Worm (Caenorhabditis elegans): ENCODE measurements around the gene W03F9.11.

Gene W03F9.11

DNA sequence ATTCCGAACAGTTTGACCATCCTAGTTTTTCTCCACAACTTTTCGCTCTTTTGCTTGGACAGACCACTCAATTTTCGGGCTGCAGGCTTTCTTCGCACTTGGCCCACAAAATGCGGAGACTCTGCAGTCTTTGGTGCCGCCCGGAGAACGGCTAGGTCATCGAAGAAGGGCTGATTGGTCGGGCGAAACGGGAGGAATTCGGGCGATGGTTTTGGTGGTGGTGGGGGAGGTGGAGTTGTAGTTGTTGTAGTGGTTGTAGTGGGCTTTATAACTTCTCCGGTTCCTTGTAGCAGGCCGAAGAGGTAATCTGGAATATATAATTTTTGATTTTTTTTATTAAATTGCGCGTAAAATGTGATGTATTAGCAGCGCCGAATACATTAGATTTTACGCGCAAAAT is 3.5 kb downstream of the W03F9.11 start:
- TF ChIP-seq flt-1 (GFP tag; IDR thresholded peaks at IDR 0.05) (no peak), ztf-29 (GFP tag; IDR thresholded peaks at IDR 0.05) (no peak), klf-2 (GFP tag; conservative IDR thresholded peaks at IDR 0.05) (no peak), ztf-23 (GFP tag; IDR thresholded peaks at IDR 0.05) (no peak), tab-1 (GFP tag; IDR thresholded peaks at IDR 0.05) (no peak), cog-1 (tag; optimal IDR thresholded peaks at IDR 0.05) (no peak), med-1 (GFP tag; optimal IDR thresholded peaks at IDR 0.05; ENCODE audit: insufficient read depth) (no peak), T22C8.4 (GFP tag; IDR thresholded peaks at IDR 0.05) (no peak), ref-1 (GFP tag; conservative IDR thresholded peaks at IDR 0.05) (no peak)

- TF ChIP-seq T22C8.4 (GFP tag; IDR thresholded peaks at IDR 0.05): no peak
- no peak for TF ChIP-seq ztf-23 (GFP tag; IDR thresholded peaks at IDR 0.05)
These were observed 11.0 kb downstream of the W03F9.11 start for ce11 chrV:130186-130585.

DNA sequence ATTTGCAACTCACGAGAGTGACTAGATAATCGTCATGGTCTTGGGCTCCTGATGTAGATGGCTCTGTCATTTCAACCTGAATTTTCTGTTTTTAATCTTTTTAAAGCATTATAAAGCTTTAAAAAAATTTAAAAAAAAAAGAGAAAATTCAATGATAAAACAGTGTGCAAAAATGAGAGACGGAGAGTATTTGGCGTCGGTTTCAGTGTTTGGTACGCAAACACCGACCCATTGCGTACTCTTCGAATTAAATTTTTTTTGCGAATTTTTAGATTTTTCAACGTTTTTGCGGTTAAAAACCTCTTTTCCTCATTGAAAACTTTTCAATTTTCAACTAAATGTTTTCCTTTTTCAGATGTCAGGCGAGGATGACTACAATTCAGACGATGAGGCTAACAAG is 13.3 kb downstream of the W03F9.11 start, which contains the start of the genes W03F9.2 and sftb-2:
W03F9.2 (minus strand) TSS at position 153 of the 400 bp plus-strand sequence.
sftb-2 (plus strand) TSS at position 356 of the 400 bp plus-strand sequence.
- TF ChIP-seq flt-1 (GFP tag; IDR thresholded peaks at IDR 0.05) (peak; percentile 33; the same call in 1 of the 2 replicates), tab-1 (GFP tag; IDR thresholded peaks at IDR 0.05) (no peak)

ce11 chrV:126610-127009 is 14.5 kb downstream of the W03F9.11 start, which contains the start of gene W03F9.1:
Gene W03F9.1, minus strand, starts transcription at chrV:126718.
- TF ChIP-seq ref-1 (GFP tag; conservative IDR thresholded peaks at IDR 0.05) (no peak), flt-1 (GFP tag; IDR thresholded peaks at IDR 0.05) (no peak), klf-2 (GFP tag; conservative IDR thresholded peaks at IDR 0.05) (no peak), cog-1 (tag; optimal IDR thresholded peaks at IDR 0.05) (peak; percentile 1), med-1 (GFP tag; optimal IDR thresholded peaks at IDR 0.05; ENCODE audit: insufficient read depth) (no peak), T22C8.4 (GFP tag; IDR thresholded peaks at IDR 0.05) (no peak), ztf-29 (GFP tag; IDR thresholded peaks at IDR 0.05) (no peak), tab-1 (GFP tag; IDR thresholded peaks at IDR 0.05) (no peak)

DNA sequence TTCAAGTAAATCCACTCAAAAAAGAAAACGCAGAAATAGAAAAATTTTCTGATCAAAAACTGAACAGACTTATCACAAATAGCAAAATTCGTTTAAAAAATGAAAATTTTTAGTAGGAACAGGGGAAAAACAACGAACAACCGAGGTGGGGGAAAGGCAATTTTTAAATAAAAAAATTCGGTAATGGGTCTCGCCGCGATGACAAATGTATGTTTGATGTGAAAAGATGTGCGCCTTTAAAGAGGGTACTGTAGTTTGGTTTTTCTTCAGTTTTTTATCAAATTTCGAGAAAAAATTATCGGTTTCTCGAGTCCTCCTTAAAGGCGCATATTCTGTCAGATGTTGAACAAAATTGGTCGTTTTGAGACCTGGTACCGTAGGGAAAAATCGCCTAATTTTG is 17.2 kb downstream of the W03F9.11 start:
- no peak for TF ChIP-seq T22C8.4 (GFP tag; IDR thresholded peaks at IDR 0.05)
- no peak for TF ChIP-seq cog-1 (tag; optimal IDR thresholded peaks at IDR 0.05)
- TF ChIP-seq ztf-23 (GFP tag; IDR thresholded peaks at IDR 0.05): no peak

DNA sequence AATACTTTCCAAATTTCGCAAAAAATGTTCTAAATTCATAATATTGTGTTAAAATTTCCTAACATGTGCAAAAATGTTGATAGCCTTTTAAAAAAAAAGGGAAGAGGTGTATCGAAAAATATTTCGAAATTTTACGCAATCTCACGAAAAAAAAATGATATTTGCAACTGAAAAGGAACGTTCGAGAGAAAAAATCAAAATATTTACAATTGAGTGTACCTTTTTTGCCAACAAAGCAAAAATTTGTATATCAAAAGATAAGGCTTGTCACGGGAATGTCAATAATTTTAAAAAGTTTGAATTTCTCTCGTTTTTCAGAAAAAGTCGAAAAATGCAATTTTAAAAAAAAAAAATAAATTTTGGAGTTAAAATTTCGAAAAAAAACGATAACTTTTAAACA is 17.6 kb downstream of the W03F9.11 start:
- TF ChIP-seq flt-1 (GFP tag; IDR thresholded peaks at IDR 0.05) (no peak), ztf-29 (GFP tag; IDR thresholded peaks at IDR 0.05) (no peak), T22C8.4 (GFP tag; IDR thresholded peaks at IDR 0.05) (no peak), klf-2 (GFP tag; conservative IDR thresholded peaks at IDR 0.05) (no peak), ztf-23 (GFP tag; IDR thresholded peaks at IDR 0.05) (no peak), med-1 (GFP tag; optimal IDR thresholded peaks at IDR 0.05; ENCODE audit: insufficient read depth) (no peak), ref-1 (GFP tag; conservative IDR thresholded peaks at IDR 0.05) (no peak), tab-1 (GFP tag; IDR thresholded peaks at IDR 0.05) (no peak), cog-1 (tag; optimal IDR thresholded peaks at IDR 0.05) (no peak)

ce11 chrV:122750-123149 is 18.4 kb downstream of the W03F9.11 start, which contains the start of gene cgp-1:
Gene cgp-1, minus strand, starts transcription at chrV:122789.
- no peak for TF ChIP-seq ztf-29 (GFP tag; IDR thresholded peaks at IDR 0.05)
- no peak for TF ChIP-seq klf-2 (GFP tag; conservative IDR thresholded peaks at IDR 0.05)
- TF ChIP-seq cog-1 (tag; optimal IDR thresholded peaks at IDR 0.05): no peak
- TF ChIP-seq med-1 (GFP tag; optimal IDR thresholded peaks at IDR 0.05; ENCODE audit: insufficient read depth): no peak
- no peak for TF ChIP-seq ref-1 (GFP tag; conservative IDR thresholded peaks at IDR 0.05)
- no peak for TF ChIP-seq ztf-23 (GFP tag; IDR thresholded peaks at IDR 0.05)
- no peak for TF ChIP-seq flt-1 (GFP tag; IDR thresholded peaks at IDR 0.05)
- TF ChIP-seq T22C8.4 (GFP tag; IDR thresholded peaks at IDR 0.05): no peak

DNA sequence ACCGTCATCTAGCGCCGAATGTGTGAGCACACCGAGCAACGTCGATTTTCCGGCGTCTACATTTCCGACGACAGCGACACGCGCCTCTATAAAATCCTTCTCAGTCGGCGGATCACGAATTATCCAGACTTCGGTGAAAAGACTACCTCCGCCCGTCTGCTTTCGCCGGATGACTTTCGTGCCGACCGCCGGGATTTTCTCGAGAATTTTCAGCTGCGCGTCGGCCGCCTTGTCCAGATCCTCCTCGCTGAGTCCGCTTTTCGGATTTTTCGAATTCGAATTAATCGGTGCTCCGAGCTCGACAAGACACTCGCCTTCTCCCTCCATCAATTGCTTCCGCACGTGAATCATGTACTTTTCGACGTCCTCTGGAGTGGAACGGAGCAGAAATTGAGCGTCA is 18.9 kb downstream of the W03F9.11 start:
- TF ChIP-seq tab-1 (GFP tag; IDR thresholded peaks at IDR 0.05) (no peak), cog-1 (tag; optimal IDR thresholded peaks at IDR 0.05) (no peak), ref-1 (GFP tag; conservative IDR thresholded peaks at IDR 0.05) (no peak), med-1 (GFP tag; optimal IDR thresholded peaks at IDR 0.05; ENCODE audit: insufficient read depth) (no peak), flt-1 (GFP tag; IDR thresholded peaks at IDR 0.05) (no peak), ztf-29 (GFP tag; IDR thresholded peaks at IDR 0.05) (no peak), klf-2 (GFP tag; conservative IDR thresholded peaks at IDR 0.05) (no peak), T22C8.4 (GFP tag; IDR thresholded peaks at IDR 0.05) (no peak)

- TF ChIP-seq ztf-29 (GFP tag; IDR thresholded peaks at IDR 0.05): no peak
These were observed 23.8 kb downstream of the W03F9.11 start for ce11 chrV:117312-117711.

DNA sequence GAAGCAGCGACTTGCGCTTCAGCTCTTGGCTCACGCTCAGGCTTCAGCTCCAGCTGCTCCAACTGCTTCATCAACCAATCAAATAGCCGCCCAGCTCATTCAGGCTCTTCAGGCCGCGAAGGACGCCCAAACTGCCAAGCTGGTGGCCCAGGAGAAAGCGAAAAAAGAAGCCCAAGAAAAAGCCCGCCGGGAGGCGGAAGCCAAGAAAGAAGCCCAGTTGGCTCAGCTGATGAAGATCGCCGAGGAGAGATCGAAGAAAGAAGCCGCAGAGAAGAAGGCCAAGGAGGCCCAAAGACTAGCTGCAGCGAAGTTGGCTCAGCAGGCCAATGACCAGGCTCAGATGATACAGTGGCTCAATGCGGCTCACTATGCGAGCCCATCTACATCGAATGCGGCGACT is 24.9 kb downstream of the W03F9.11 start:
- TF ChIP-seq ztf-29 (GFP tag; IDR thresholded peaks at IDR 0.05) (no peak), tab-1 (GFP tag; IDR thresholded peaks at IDR 0.05) (no peak), cog-1 (tag; optimal IDR thresholded peaks at IDR 0.05) (no peak), T22C8.4 (GFP tag; IDR thresholded peaks at IDR 0.05) (no peak), med-1 (GFP tag; optimal IDR thresholded peaks at IDR 0.05; ENCODE audit: insufficient read depth) (no peak), klf-2 (GFP tag; conservative IDR thresholded peaks at IDR 0.05) (no peak), ztf-23 (GFP tag; IDR thresholded peaks at IDR 0.05) (no peak), flt-1 (GFP tag; IDR thresholded peaks at IDR 0.05) (no peak), ref-1 (GFP tag; conservative IDR thresholded peaks at IDR 0.05) (no peak)

DNA sequence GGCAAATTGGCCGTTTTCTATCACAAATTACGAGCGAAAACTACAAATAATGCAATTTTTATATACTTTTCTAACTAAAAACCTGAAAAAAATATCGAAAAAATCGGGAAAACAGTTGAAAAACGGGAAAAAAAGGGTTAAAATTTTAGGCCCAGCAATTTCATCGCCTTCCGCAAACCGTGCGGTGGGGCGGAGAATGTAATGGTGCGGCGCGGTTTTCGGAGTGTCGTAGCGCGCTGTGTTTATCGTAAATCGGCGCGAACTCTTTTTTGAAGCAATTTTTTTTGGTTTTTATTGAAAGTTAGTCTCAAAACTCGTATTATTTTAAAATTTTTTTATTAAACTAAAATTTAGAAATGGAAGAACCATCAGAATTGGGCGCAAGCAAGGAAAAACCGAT is 36.7 kb downstream of the W03F9.11 start, which contains the start of gene picd-1:
picd-1 (plus strand) TSS at position 352 of the 400 bp plus-strand sequence.
- TF ChIP-seq ref-1 (GFP tag; conservative IDR thresholded peaks at IDR 0.05) (no peak), flt-1 (GFP tag; IDR thresholded peaks at IDR 0.05) (0 out of 2 replicates have a peak, but pooled peaks have one; percentile 26), cog-1 (tag; optimal IDR thresholded peaks at IDR 0.05) (peak; percentile 22), med-1 (GFP tag; optimal IDR thresholded peaks at IDR 0.05; ENCODE audit: insufficient read depth) (no peak)
